Worm (Caenorhabditis elegans) whole organism, L3 larva: Measurements from ENCODE around the gene trpp-9.

Experiments
- aly-2 ChIP-seq: fragments of 150-350 bp; optimal IDR thresholded peaks from 2 replicates; lab custom pipeline; 2014; ENCODE audit warnings: missing biosample characterization, missing genetic modification characterization
- ceh-16 ChIP-seq: sonication (generic microtip); optimal IDR thresholded peaks from 2 replicates; lab custom pipeline; 2017; ENCODE audit warnings: missing biosample characterization, missing genetic modification characterization
- ceh-9 ChIP-seq: sonication (generic microtip); optimal IDR thresholded peaks from 2 replicates; lab custom pipeline; 2018; ENCODE audit warnings: missing biosample characterization, missing genetic modification characterization
- elt-1 ChIP-seq: fragments of 150-350 bp; optimal IDR thresholded peaks from 2 replicates; lab custom pipeline; 2014; ENCODE audit warnings: missing biosample characterization, missing genetic modification characterization
- fkh-10 ChIP-seq: sonication (generic microtip); optimal IDR thresholded peaks from 2 replicates; lab custom pipeline; 2017; ENCODE audit warnings: missing biosample characterization, missing genetic modification reagents, missing genetic modification characterization
- nhr-11 ChIP-seq: fragments of 150-350 bp; optimal IDR thresholded peaks from 2 replicates; lab custom pipeline; 2014; ENCODE audit warnings: missing biosample characterization, missing genetic modification characterization
- nhr-237 ChIP-seq: fragments of 150-350 bp; optimal IDR thresholded peaks from 2 replicates; lab custom pipeline; 2014; ENCODE audit warnings: missing biosample characterization, missing genetic modification characterization
- nhr-28 ChIP-seq: fragments of 150-350 bp; optimal IDR thresholded peaks from 2 replicates; lab custom pipeline; 2014; ENCODE audit warnings: missing biosample characterization, missing genetic modification characterization
- nhr-76 ChIP-seq: fragments of 150-350 bp; sonication (generic microtip); optimal IDR thresholded peaks from 5 replicates; lab custom pipeline; 2014; ENCODE audit warnings: missing biosample characterization, missing genetic modification characterization
- nhr-77 ChIP-seq: fragments of 150-350 bp; optimal IDR thresholded peaks from 2 replicates; lab custom pipeline; 2014; ENCODE audit warnings: missing biosample characterization, missing genetic modification characterization
- pha-4 ChIP-seq: fragments of 150-350 bp; optimal IDR thresholded peaks from 2 replicates; lab custom pipeline; 2014; ENCODE audit warnings: missing biosample characterization, missing genetic modification reagents, missing genetic modification characterization
- snpc-4 ChIP-seq: fragments of 150-350 bp; optimal IDR thresholded peaks from 2 replicates; lab custom pipeline; 2014; ENCODE audit warnings: missing biosample characterization, missing genetic modification characterization
- ztf-11 ChIP-seq: fragments of 150-350 bp; optimal IDR thresholded peaks from 2 replicates; lab custom pipeline; 2014; ENCODE audit warnings: missing biosample characterization, missing genetic modification characterization
- ztf-4 ChIP-seq: fragments of 150-350 bp; optimal IDR thresholded peaks from 2 replicates; lab custom pipeline; 2014; ENCODE audit warnings: missing biosample characterization, missing genetic modification characterization

- TF ChIP-seq nhr-11 (no peak), nhr-28 (tag; lab: Kevin White, UChicago) (no peak), elt-1 (tag; lab: Kevin White, UChicago) (no peak), nhr-77 (no peak), ztf-11 (tag; lab: Kevin White, UChicago) (no peak), snpc-4 (tag; lab: Kevin White, UChicago) (no peak), nhr-237 (tag; lab: Kevin White, UChicago) (no peak), pha-4 (tag; lab: Kevin White, UChicago) (peak; percentile 75), ztf-4 (tag; lab: Kevin White, UChicago) (no peak), nhr-76 (tag; lab: Kevin White, UChicago) (no peak), aly-2 (tag; lab: Kevin White, UChicago) (no peak), fkh-10 (GFP tag; lab: Kevin White, UChicago) (no peak), ceh-16 (tag; lab: Kevin White, UChicago) (no peak), ceh-9 (no peak)
Observed at ce11 chrX:11546445-11547275, 17.1 kb upstream of the trpp-9 start, which contains the start of gene selt-1.1.
